Fruit fly (Drosophila melanogaster) whole organism, embryonic: ENCODE measurements around the gene CG7550.

ENCODE experiments used
- Atf3 ChIP-seq: fragments of 200-800 bp; sonication (Bioruptor generic); optimal IDR thresholded peaks from 3 replicates; lab custom pipeline; 2016; ENCODE audit warnings: missing biosample characterization, missing genetic modification characterization
- CG11093 ChIP-seq: fragments of 200-800 bp; sonication (Bioruptor generic); IDR thresholded peaks from 3 replicates; pipeline ENCODE4 v1.3.6; 2022; ENCODE audit warnings: missing biosample characterization, missing genetic modification characterization
- CG11504 ChIP-seq: fragments of 200-800 bp; sonication (Bioruptor generic); optimal IDR thresholded peaks from 3 replicates; lab custom pipeline; 2019; ENCODE audit warnings: missing biosample characterization, mild to moderate bottlenecking, missing genetic modification characterization, moderate library complexity
- CG12155 ChIP-seq: fragments of 200-800 bp; sonication (Bioruptor generic); optimal IDR thresholded peaks from 3 replicates; lab custom pipeline; 2016; ENCODE audit warnings: missing biosample characterization, missing genetic modification characterization
- CG12769 ChIP-seq: fragments of 200-800 bp; sonication (Bioruptor generic); optimal IDR thresholded peaks from 2 replicates; lab custom pipeline; 2019; ENCODE audit warnings: missing biosample characterization, mild to moderate bottlenecking, missing genetic modification characterization, moderate library complexity
- CG14441 ChIP-seq: fragments of 200-800 bp; sonication (Bioruptor generic); IDR thresholded peaks from 2 replicates; pipeline ENCODE4 v1.3.6; 2022; ENCODE audit warnings: missing biosample characterization, missing genetic modification characterization
- CG15269 ChIP-seq: fragments of 200-800 bp; sonication (Bioruptor generic); optimal IDR thresholded peaks from 2 replicates; lab custom pipeline; 2018; ENCODE audit warnings: missing biosample characterization, mild to moderate bottlenecking, missing genetic modification characterization, moderate library complexity
- CG16779 ChIP-seq: fragments of 200-800 bp; sonication (Bioruptor generic); IDR thresholded peaks from 2 replicates; pipeline ENCODE4 v1.3.6; 2022; ENCODE audit warnings: missing biosample characterization, missing genetic modification characterization
- CG17186 ChIP-seq: fragments of 200-800 bp; sonication (Bioruptor generic); optimal IDR thresholded peaks from 3 replicates; lab custom pipeline; 2017; ENCODE audit warnings: missing biosample characterization, missing genetic modification reagents, missing genetic modification characterization
- CG17328 ChIP-seq: fragments of 200-800 bp; sonication (Bioruptor generic); IDR thresholded peaks from 2 replicates; pipeline ENCODE4 v1.3.6; 2022; ENCODE audit warnings: missing biosample characterization, missing genetic modification characterization
- CG18764 ChIP-seq: fragments of 200-800 bp; sonication (Bioruptor generic); optimal IDR thresholded peaks from 3 replicates; lab custom pipeline; 2016; ENCODE audit warnings: missing biosample characterization, missing genetic modification characterization
- CG3726 ChIP-seq: fragments of 200-800 bp; sonication (Bioruptor generic); IDR thresholded peaks from 3 replicates; pipeline ENCODE4, ENCODE4 v1.3.6; 2022; ENCODE audit warnings: missing biosample characterization, missing genetic modification characterization
- CG4424 ChIP-seq: fragments of 200-800 bp; sonication (Bioruptor generic); optimal IDR thresholded peaks from 3 replicates; lab custom pipeline; 2016; ENCODE audit warnings: missing biosample characterization, missing genetic modification characterization
- CG4617 ChIP-seq: fragments of 200-800 bp; sonication (Bioruptor generic); optimal IDR thresholded peaks from 3 replicates; lab custom pipeline; 2016; ENCODE audit warnings: missing biosample characterization, missing genetic modification characterization, borderline replicate concordance
- CG5180 ChIP-seq: fragments of 200-800 bp; sonication (Bioruptor generic); optimal IDR thresholded peaks from 3 replicates; lab custom pipeline; 2017; ENCODE audit warnings: missing biosample characterization, missing genetic modification characterization, mild to moderate bottlenecking, moderate library complexity, missing genetic modification reagents
- CG6813 ChIP-seq: fragments of 200-800 bp; sonication (Bioruptor generic); optimal IDR thresholded peaks from 2 replicates; lab custom pipeline; 2017; ENCODE audit warnings: missing biosample characterization, missing genetic modification characterization, mild to moderate bottlenecking, moderate library complexity, missing genetic modification reagents
- CG9609 ChIP-seq: fragments of 200-800 bp; sonication (Bioruptor generic); optimal IDR thresholded peaks from 3 replicates; lab custom pipeline; 2016; ENCODE audit warnings: missing biosample characterization, missing genetic modification characterization
- Doc2 ChIP-seq: fragments of 200-800 bp; sonication (Bioruptor generic); IDR thresholded peaks from 2 replicates; pipeline ENCODE4 v1.3.6; 2022; ENCODE audit warnings: missing biosample characterization, missing genetic modification characterization
- Drgx ChIP-seq: fragments of 200-800 bp; sonication (Bioruptor generic); IDR thresholded peaks from 2 replicates; pipeline ENCODE4 v1.3.6; 2022; ENCODE audit warnings: missing biosample characterization, missing genetic modification characterization
- Fer3 ChIP-seq: fragments of 200-800 bp; sonication (Bioruptor generic); optimal IDR thresholded peaks from 2 replicates; lab custom pipeline; 2018; ENCODE audit warnings: missing biosample characterization, mild to moderate bottlenecking, missing genetic modification characterization, moderate library complexity
- GATAe ChIP-seq: fragments of 200-800 bp; sonication (Bioruptor generic); conservative IDR thresholded peaks from 2 replicates; pipeline ENCODE4 v1.3.6; 2022; ENCODE audit warnings: missing biosample characterization, missing genetic modification characterization
- Hr39 ChIP-seq: fragments of >200 bp; optimal IDR thresholded peaks from 2 replicates; lab custom pipeline; 2017
- Hr51 ChIP-seq, 2 experiments: fragments of 200-800 bp; sonication (Bioruptor generic); optimal IDR thresholded peaks; 2 replicates in 1 of 2; 3 replicates in 1 of 2; lab custom pipeline; 2016 to 2018; ENCODE audit warnings: missing biosample characterization in 2 of 2, missing genetic modification characterization in 2 of 2, mild to moderate bottlenecking in 1 of 2, moderate library complexity in 1 of 2
- Lim3 ChIP-seq: fragments of 200-800 bp; sonication (Bioruptor generic); IDR thresholded peaks from 2 replicates; pipeline ENCODE4 v1.3.6; 2022; ENCODE audit warnings: missing biosample characterization, missing genetic modification characterization
- Ptx1 ChIP-seq: fragments of 200-800 bp; sonication (Bioruptor generic); IDR thresholded peaks from 2 replicates; pipeline ENCODE4 v1.3.6; 2022; ENCODE audit warnings: missing biosample characterization, missing genetic modification characterization
- Sry-δ ChIP-seq: fragments of 200-800 bp; sonication (Bioruptor generic); optimal IDR thresholded peaks from 2 replicates; lab custom pipeline; 2016; ENCODE audit warnings: missing biosample characterization, missing genetic modification characterization
- TFAM ChIP-seq: fragments of 200-800 bp; sonication (Bioruptor generic); optimal IDR thresholded peaks from 2 replicates; lab custom pipeline; 2017; ENCODE audit warnings: missing biosample characterization, missing genetic modification characterization, inconsistent platforms
- Vsx1 ChIP-seq: fragments of 200-800 bp; sonication (Bioruptor generic); optimal IDR thresholded peaks from 2 replicates; lab custom pipeline; 2017; ENCODE audit warnings: missing biosample characterization, mild to moderate bottlenecking, missing genetic modification characterization, missing genetic modification reagents
- ab ChIP-seq: fragments of 200-800 bp; sonication (Bioruptor generic); optimal IDR thresholded peaks from 2 replicates; lab custom pipeline; 2016; ENCODE audit warnings: missing biosample characterization, missing genetic modification characterization
- abd-A ChIP-seq: fragments of 200-800 bp; sonication (Bioruptor generic); optimal IDR thresholded peaks from 3 replicates; lab custom pipeline; 2019; ENCODE audit warnings: missing biosample characterization, mild to moderate bottlenecking, missing genetic modification characterization, moderate library complexity
- ac ChIP-seq: fragments of 200-800 bp; sonication (Bioruptor generic); optimal IDR thresholded peaks from 3 replicates; lab custom pipeline; 2017; ENCODE audit warnings: missing biosample characterization, mild to moderate bottlenecking, missing genetic modification characterization
- cwo ChIP-seq: fragments of 200-800 bp; sonication (Bioruptor generic); optimal IDR thresholded peaks from 3 replicates; lab custom pipeline; 2017; ENCODE audit warnings: missing biosample characterization, missing genetic modification characterization, mild to moderate bottlenecking, moderate library complexity, missing genetic modification reagents
- dmrt99B ChIP-seq: fragments of 200-800 bp; sonication (Bioruptor generic); optimal IDR thresholded peaks from 2 replicates; lab custom pipeline; 2018; ENCODE audit warnings: missing biosample characterization, mild to moderate bottlenecking, missing genetic modification characterization, moderate library complexity
- gem ChIP-seq: fragments of 200-800 bp; sonication (Bioruptor generic); optimal IDR thresholded peaks from 2 replicates; lab custom pipeline; 2019; ENCODE audit warnings: missing biosample characterization, mild to moderate bottlenecking, missing genetic modification characterization, moderate library complexity
- gsb ChIP-seq: fragments of 200-800 bp; sonication (Bioruptor generic); IDR thresholded peaks from 2 replicates; pipeline ENCODE4 v1.3.6; 2022; ENCODE audit warnings: missing biosample characterization, missing genetic modification characterization
- h ChIP-seq: fragments of >200 bp; optimal IDR thresholded peaks from 2 replicates; lab custom pipeline; 2017
- hth ChIP-seq: fragments of >200 bp; optimal IDR thresholded peaks from 2 replicates; lab custom pipeline; 2017; ENCODE audit warnings: inconsistent platforms
- kay ChIP-seq: fragments of 200-800 bp; sonication (Bioruptor generic); optimal IDR thresholded peaks from 2 replicates; lab custom pipeline; 2016; ENCODE audit warnings: missing biosample characterization, missing genetic modification characterization
- mirr ChIP-seq: fragments of 200-800 bp; sonication (Bioruptor generic); optimal IDR thresholded peaks from 3 replicates; lab custom pipeline; 2018; ENCODE audit warnings: missing biosample characterization, mild to moderate bottlenecking, missing genetic modification characterization
- phol ChIP-seq: fragments of 200-800 bp; sonication (Bioruptor generic); optimal IDR thresholded peaks from 3 replicates; lab custom pipeline; 2018; ENCODE audit warnings: missing biosample characterization, mild to moderate bottlenecking, missing genetic modification characterization, moderate library complexity
- pnt ChIP-seq: fragments of 200-800 bp; sonication (Bioruptor generic); optimal IDR thresholded peaks from 3 replicates; lab custom pipeline; 2016; ENCODE audit warnings: missing biosample characterization, missing genetic modification characterization
- rib ChIP-seq: fragments of 200-800 bp; sonication (Bioruptor generic); IDR thresholded peaks from 2 replicates; pipeline ENCODE4 v1.3.6; 2022; ENCODE audit warnings: missing biosample characterization, missing genetic modification characterization
- schlank ChIP-seq: fragments of 200-800 bp; sonication (Bioruptor generic); optimal IDR thresholded peaks from 2 replicates; lab custom pipeline; 2018; ENCODE audit warnings: missing biosample characterization, mild to moderate bottlenecking, missing genetic modification characterization
- scrt ChIP-seq: fragments of 200-800 bp; sonication (Bioruptor generic); optimal IDR thresholded peaks from 2 replicates; lab custom pipeline; 2018; ENCODE audit warnings: missing biosample characterization, mild to moderate bottlenecking, missing genetic modification characterization, moderate library complexity
- sd ChIP-seq: fragments of 200-800 bp; sonication (Bioruptor generic); optimal IDR thresholded peaks from 3 replicates; lab custom pipeline; 2018; ENCODE audit warnings: missing biosample characterization, mild to moderate bottlenecking, missing genetic modification characterization, moderate library complexity
- sens ChIP-seq: fragments of 200-800 bp; sonication (Bioruptor generic); peaks from one replicate; lab custom pipeline; 2016; ENCODE audit warnings: missing biosample characterization, missing genetic modification characterization
- sisA ChIP-seq: fragments of 200-800 bp; sonication (Bioruptor generic); IDR thresholded peaks from 2 replicates; pipeline ENCODE4 v1.3.6; 2022; ENCODE audit warnings: missing biosample characterization, missing genetic modification characterization
- slbo ChIP-seq: fragments of 200-800 bp; sonication (Bioruptor generic); IDR thresholded peaks from 2 replicates; pipeline ENCODE4 v1.3.6; 2022; ENCODE audit warnings: missing biosample characterization, missing genetic modification characterization
- stwl ChIP-seq: fragments of 200-800 bp; sonication (Bioruptor generic); optimal IDR thresholded peaks from 3 replicates; lab custom pipeline; 2018; ENCODE audit warnings: missing biosample characterization, mild to moderate bottlenecking, missing genetic modification characterization, moderate library complexity
- sug ChIP-seq: fragments of 200-800 bp; optimal IDR thresholded peaks from 2 replicates; lab custom pipeline; 2019; ENCODE audit warnings: missing biosample characterization, mild to moderate bottlenecking, missing genetic modification characterization, moderate library complexity
- tup ChIP-seq: fragments of 200-800 bp; sonication (Bioruptor generic); optimal IDR thresholded peaks from 2 replicates; lab custom pipeline; 2016; ENCODE audit warnings: missing biosample characterization, mild to moderate bottlenecking, missing genetic modification characterization, moderate library complexity
- vfl ChIP-seq: fragments of 200-800 bp; sonication (Bioruptor generic); optimal IDR thresholded peaks from 2 replicates; lab custom pipeline; 2016; ENCODE audit warnings: missing biosample characterization, missing genetic modification characterization

CG7550 gene

DNA sequence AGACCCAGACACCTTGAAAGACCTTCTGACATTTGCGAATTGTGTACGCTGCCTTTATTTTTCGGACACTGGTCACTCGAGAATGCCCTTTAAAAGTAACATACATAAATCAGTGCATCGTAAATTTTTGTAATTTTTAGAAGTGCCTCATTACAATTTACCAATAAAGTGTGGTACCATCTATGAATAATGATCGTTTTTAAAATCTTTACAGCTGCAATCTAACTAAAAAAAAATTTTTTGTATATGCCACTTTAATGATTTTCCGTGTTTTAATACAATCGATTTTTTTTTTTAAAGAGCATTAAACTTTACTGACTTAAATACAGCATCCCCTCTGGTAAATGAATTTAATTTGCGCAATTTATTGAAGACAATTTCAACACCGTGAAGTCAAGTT lies 32.7 kb upstream of the CG7550 start:
- TF ChIP-seq gem (tag; lab: Kevin White, UChicago) (no peak), gsb (GFP tag; lab: Robert Waterston, UW) (no peak), stwl (tag; lab: Kevin White, UChicago) (no peak), TFAM (GFP tag; lab: Kevin White, UChicago) (no peak), sug (tag; lab: Kevin White, UChicago) (no peak), ab (no peak), CG17186 (GFP tag; lab: Kevin White, UChicago) (no peak), vfl (GFP tag; lab: Kevin White, UChicago) (no peak), CG18764 (GFP tag; lab: Kevin White, UChicago) (no peak), scrt (GFP tag; lab: Kevin White, UChicago) (no peak)
- TF ChIP-seq, all 482 proteins: peak for 0

- no peak for TF ChIP-seq cwo (GFP tag; lab: Kevin White, UChicago)
- peak in 1 of 2 experiments; percentile 22 for TF ChIP-seq Hr51 (GFP tag; optimal IDR thresholded peaks at IDR 0.05; lab: Kevin White, UChicago)
- TF ChIP-seq Vsx1 (GFP tag; lab: Kevin White, UChicago): no peak
- no peak for TF ChIP-seq CG15269 (tag; lab: Kevin White, UChicago)
- TF ChIP-seq Sry-δ: no peak
- no peak for TF ChIP-seq CG5180 (GFP tag; lab: Kevin White, UChicago)
- TF ChIP-seq schlank: no peak
- no peak for TF ChIP-seq CG17328 (GFP tag; lab: Robert Waterston, UW)
- no peak for TF ChIP-seq CG11093 (GFP tag; lab: Robert Waterston, UW)
- TF ChIP-seq Atf3 (GFP tag; lab: Kevin White, UChicago): no peak
- no peak for TF ChIP-seq CG3726
- TF ChIP-seq sisA (GFP tag; lab: Robert Waterston, UW): no peak
- TF ChIP-seq abd-A: no peak
- no peak for TF ChIP-seq slbo (GFP tag; lab: Robert Waterston, UW)
- no peak for TF ChIP-seq Hr39
- TF ChIP-seq sd (tag; lab: Kevin White, UChicago): no peak
- no peak for TF ChIP-seq CG6813 (GFP tag; lab: Kevin White, UChicago)
- TF ChIP-seq Fer3 (tag; lab: Kevin White, UChicago): no peak
- TF ChIP-seq CG16779: no peak
- TF ChIP-seq CG9609: no peak
- no peak for TF ChIP-seq Lim3 (GFP tag; lab: Robert Waterston, UW)
- TF ChIP-seq CG4424 (GFP tag; lab: Kevin White, UChicago): no peak
- TF ChIP-seq ac (GFP tag; lab: Kevin White, UChicago): no peak
- TF ChIP-seq mirr (GFP tag; lab: Kevin White, UChicago): no peak
- TF ChIP-seq CG4617 (GFP tag; lab: Kevin White, UChicago): no peak
- no peak for TF ChIP-seq phol (tag; lab: Kevin White, UChicago)
- peak; percentile 29 for TF ChIP-seq dmrt99B
- TF ChIP-seq rib (GFP tag; lab: Robert Waterston, UW): no peak
- no peak for TF ChIP-seq h (lab: Kevin White, UChicago)
- TF ChIP-seq Doc2 (GFP tag; lab: Robert Waterston, UW): no peak
- TF ChIP-seq Drgx (GFP tag; lab: Robert Waterston, UW): peak; percentile 41; the same call in 1 of the 2 replicates
- TF ChIP-seq hth (lab: Kevin White, UChicago): no peak
- TF ChIP-seq kay (GFP tag; lab: Kevin White, UChicago): no peak
- TF ChIP-seq Ptx1 (GFP tag; lab: Robert Waterston, UW): no peak
- no peak for TF ChIP-seq CG12769 (tag; lab: Kevin White, UChicago)
- no peak for TF ChIP-seq GATAe (GFP tag; lab: Robert Waterston, UW)
- no peak for TF ChIP-seq tup
- no peak for TF ChIP-seq pnt (GFP tag; lab: Kevin White, UChicago)
- no peak for TF ChIP-seq CG12155 (GFP tag; lab: Kevin White, UChicago)
- TF ChIP-seq CG14441: peak; percentile 48; the same call in 1 of the 2 replicates
- peak; percentile 12 for TF ChIP-seq CG11504 (tag; lab: Kevin White, UChicago)
- TF ChIP-seq sens (GFP tag; lab: Kevin White, UChicago): peak; percentile 57
These were observed 31.9 kb upstream of the CG7550 start for dm6 chr3L:8156199-8156598.
